Worm (Caenorhabditis elegans) whole organism, L2 larva: Measurements from ENCODE around the gene lpr-4.
A peak's percentile ranks its signal among the peaks of the same experiment; 100 is the strongest.

Experiments used
- C34F6.9 ChIP-seq: fragments of 150-350 bp; optimal IDR thresholded peaks from 2 replicates; lab custom pipeline; 2014; ENCODE audit warnings: missing biosample characterization, missing genetic modification characterization
- F13H6.1 ChIP-seq: sonication (generic microtip); optimal IDR thresholded peaks from 2 replicates; lab custom pipeline; 2016; ENCODE audit warnings: missing genetic modification characterization, missing compliant biosample characterization
- R02D3.7 ChIP-seq: fragments of 150-350 bp; optimal IDR thresholded peaks from 2 replicates; lab custom pipeline; 2014; ENCODE audit warnings: missing biosample characterization, missing genetic modification characterization
- Y55F3AM.14 ChIP-seq: fragments of 200-800 bp; sonication (Bioruptor generic); optimal IDR thresholded peaks from 2 replicates; lab custom pipeline; 2018; ENCODE audit warnings: mild to moderate bottlenecking, missing genetic modification characterization, missing compliant biosample characterization
- alr-1 ChIP-seq: fragments of 150-350 bp; optimal IDR thresholded peaks from 2 replicates; lab custom pipeline; 2014; ENCODE audit warnings: missing biosample characterization, missing genetic modification characterization
- aly-2 ChIP-seq: fragments of 150-350 bp; optimal IDR thresholded peaks from 2 replicates; lab custom pipeline; 2014; ENCODE audit warnings: missing biosample characterization, missing genetic modification characterization
- ama-1 ChIP-seq: fragments of 150-350 bp; optimal IDR thresholded peaks from 2 replicates; lab custom pipeline; 2018; ENCODE audit warnings: inconsistent platforms
- blmp-1 ChIP-seq: sonication (generic microtip); optimal IDR thresholded peaks from 2 replicates; lab custom pipeline; 2017; ENCODE audit warnings: missing genetic modification characterization, mild to moderate bottlenecking, missing compliant biosample characterization, antibody characterized with exemption, moderate library complexity; ENCODE audit not compliant: insufficient read depth
- ceh-16 ChIP-seq: fragments of 150-350 bp; optimal IDR thresholded peaks from 2 replicates; lab custom pipeline; 2014; ENCODE audit warnings: missing biosample characterization, missing genetic modification characterization
- ceh-82 ChIP-seq: fragments of 150-350 bp; optimal IDR thresholded peaks from 2 replicates; lab custom pipeline; 2014; ENCODE audit warnings: missing biosample characterization, missing genetic modification characterization
- crh-2 ChIP-seq: sonication (generic microtip); optimal IDR thresholded peaks from 2 replicates; lab custom pipeline; 2017; ENCODE audit warnings: missing biosample characterization, missing genetic modification characterization
- dmd-4 ChIP-seq: sonication (generic microtip); optimal IDR thresholded peaks from 2 replicates; lab custom pipeline; 2017; ENCODE audit warnings: missing biosample characterization, missing genetic modification characterization
- egl-27 ChIP-seq: sonication (generic microtip); optimal IDR thresholded peaks from 3 replicates; lab custom pipeline; 2017; ENCODE audit warnings: missing biosample characterization, missing genetic modification reagents, missing genetic modification characterization
- elt-1 ChIP-seq: fragments of 150-350 bp; optimal IDR thresholded peaks from 2 replicates; lab custom pipeline; 2014; ENCODE audit warnings: missing biosample characterization, missing genetic modification characterization
- elt-3 ChIP-seq: sonication (generic microtip); optimal IDR thresholded peaks from 2 replicates; lab custom pipeline; 2017; ENCODE audit warnings: missing biosample characterization, missing genetic modification characterization
- fos-1 ChIP-seq: fragments of 150-350 bp; optimal IDR thresholded peaks from 2 replicates; lab custom pipeline; 2014; ENCODE audit warnings: missing biosample characterization, missing genetic modification characterization
- gmeb-1 ChIP-seq: fragments of 150-350 bp; optimal IDR thresholded peaks from 2 replicates; lab custom pipeline; 2014; ENCODE audit warnings: missing biosample characterization, missing genetic modification characterization
- lin-11 ChIP-seq: fragments of 150-350 bp; sonication (generic microtip); optimal IDR thresholded peaks from 2 replicates; lab custom pipeline; 2014; ENCODE audit warnings: missing biosample characterization, missing genetic modification characterization, inconsistent platforms, mixed read lengths
- lin-13 ChIP-seq: fragments of 150-350 bp; optimal IDR thresholded peaks from 2 replicates; lab custom pipeline; 2014; ENCODE audit warnings: missing biosample characterization, missing genetic modification reagents, missing genetic modification characterization
- lin-39 ChIP-seq: fragments of 150-350 bp; optimal IDR thresholded peaks from 2 replicates; lab custom pipeline; 2014; ENCODE audit warnings: missing biosample characterization, missing genetic modification reagents, missing genetic modification characterization
- lsy-2 ChIP-seq, 2 experiments: fragments of 150-350 bp in 1 of 2; sonication (generic microtip) in 1 of 2; optimal IDR thresholded peaks; 2 replicates each; lab custom pipeline; 2014 to 2017; ENCODE audit warnings: missing biosample characterization in 2 of 2, missing genetic modification characterization in 2 of 2
- mab-5 ChIP-seq: fragments of 150-350 bp; optimal IDR thresholded peaks from 2 replicates; lab custom pipeline; 2014; ENCODE audit warnings: missing biosample characterization, missing genetic modification characterization
- mdl-1 ChIP-seq, 2 experiments: fragments of 150-350 bp in 1 of 2; sonication (generic microtip) in 1 of 2; optimal IDR thresholded peaks; 2 replicates each; lab custom pipeline; 2017; ENCODE audit warnings: missing biosample characterization in 2 of 2, missing genetic modification characterization in 2 of 2
- nhr-11 ChIP-seq: fragments of 150-350 bp; optimal IDR thresholded peaks from 2 replicates; lab custom pipeline; 2014; ENCODE audit warnings: missing biosample characterization, missing genetic modification characterization
- nhr-21 ChIP-seq: fragments of 150-350 bp; optimal IDR thresholded peaks from 2 replicates; lab custom pipeline; 2014; ENCODE audit warnings: missing biosample characterization, missing genetic modification characterization
- nhr-23 ChIP-seq: fragments of 150-350 bp; optimal IDR thresholded peaks from 2 replicates; lab custom pipeline; 2014; ENCODE audit warnings: missing biosample characterization, missing genetic modification reagents, missing genetic modification characterization
- nhr-237 ChIP-seq: fragments of 150-350 bp; optimal IDR thresholded peaks from 2 replicates; lab custom pipeline; 2014; ENCODE audit warnings: missing biosample characterization, missing genetic modification characterization
- nhr-25 ChIP-seq: fragments of 150-350 bp; sonication (generic microtip); optimal IDR thresholded peaks from 3 replicates; lab custom pipeline; 2014; ENCODE audit warnings: missing biosample characterization, missing genetic modification characterization
- nhr-6 ChIP-seq: fragments of 150-350 bp; optimal IDR thresholded peaks from 2 replicates; lab custom pipeline; 2014; ENCODE audit warnings: missing biosample characterization, missing genetic modification characterization
- nhr-77 ChIP-seq: fragments of 150-350 bp; optimal IDR thresholded peaks from 2 replicates; lab custom pipeline; 2014; ENCODE audit warnings: missing biosample characterization, missing genetic modification characterization
- skn-1 ChIP-seq: sonication (generic microtip); optimal IDR thresholded peaks from 2 replicates; lab custom pipeline; 2017; ENCODE audit warnings: missing biosample characterization, missing genetic modification characterization
- sma-3 ChIP-seq: sonication (generic microtip); optimal IDR thresholded peaks from 2 replicates; lab custom pipeline; 2016; ENCODE audit warnings: missing genetic modification reagents, missing genetic modification characterization, missing compliant biosample characterization
- sma-9 ChIP-seq, 2 experiments: fragments of 150-350 bp in 1 of 2; sonication (generic microtip) in 1 of 2; optimal IDR thresholded peaks; 2 replicates each; lab custom pipeline; 2014 to 2016; ENCODE audit warnings: missing genetic modification characterization in 2 of 2, mild to moderate bottlenecking in 1 of 2, missing biosample characterization in 1 of 2, missing compliant biosample characterization in 1 of 2, missing genetic modification reagents in 1 of 2, moderate library complexity in 1 of 2
- snpc-4 ChIP-seq: fragments of 150-350 bp; optimal IDR thresholded peaks from 2 replicates; lab custom pipeline; 2014; ENCODE audit warnings: missing biosample characterization, missing genetic modification characterization
- unc-39 ChIP-seq: fragments of 150-350 bp; optimal IDR thresholded peaks from 2 replicates; lab custom pipeline; 2014; ENCODE audit warnings: missing biosample characterization, missing genetic modification characterization
- unc-62 ChIP-seq: fragments of 150-350 bp; optimal IDR thresholded peaks from 2 replicates; lab custom pipeline; 2014; ENCODE audit warnings: missing biosample characterization, missing genetic modification reagents, missing genetic modification characterization
- zag-1 ChIP-seq: fragments of 150-350 bp; optimal IDR thresholded peaks from 2 replicates; lab custom pipeline; 2014; ENCODE audit warnings: missing biosample characterization, missing genetic modification characterization
- ztf-1 ChIP-seq: fragments of 200-800 bp; sonication (Bioruptor generic); conservative IDR thresholded peaks from 2 replicates; pipeline ENCODE4 v1.3.6; 2022; ENCODE audit warnings: missing genetic modification characterization, missing compliant biosample characterization
- ztf-11 ChIP-seq: sonication (generic microtip); optimal IDR thresholded peaks from 2 replicates; lab custom pipeline; 2017; ENCODE audit warnings: missing biosample characterization, missing genetic modification characterization

lpr-4 gene

ce11 chrX:11047183-11047582 lies 17.7 kb upstream of the lpr-4 start, which contains the start of gene clc-1:
TSS of gene clc-1 (plus strand) at chrX:11047446.
- peak; percentile 98 for TF ChIP-seq fos-1 (tag; lab: Kevin White, UChicago)
- TF ChIP-seq C34F6.9 (tag; lab: Kevin White, UChicago): no peak
- TF ChIP-seq F13H6.1 (tag; lab: Kevin White, UChicago): peak; percentile 38
- TF ChIP-seq crh-2: peak; percentile 84
- TF ChIP-seq nhr-77 (tag; lab: Kevin White, UChicago): no peak
- no peak for TF ChIP-seq zag-1 (tag; lab: Kevin White, UChicago)
- TF ChIP-seq nhr-21 (tag; lab: Kevin White, UChicago): no peak
- peak; percentile 44 for TF ChIP-seq gmeb-1 (tag; lab: Kevin White, UChicago)
- no peak for TF ChIP-seq ztf-1
- TF ChIP-seq sma-9 (GFP tag; optimal IDR thresholded peaks at IDR 0.05; lab: Kevin White, UChicago): peak; percentile 50
- TF ChIP-seq sma-9 (tag; optimal IDR thresholded peaks at IDR 0.05; lab: Kevin White, UChicago): no peak

DNA sequence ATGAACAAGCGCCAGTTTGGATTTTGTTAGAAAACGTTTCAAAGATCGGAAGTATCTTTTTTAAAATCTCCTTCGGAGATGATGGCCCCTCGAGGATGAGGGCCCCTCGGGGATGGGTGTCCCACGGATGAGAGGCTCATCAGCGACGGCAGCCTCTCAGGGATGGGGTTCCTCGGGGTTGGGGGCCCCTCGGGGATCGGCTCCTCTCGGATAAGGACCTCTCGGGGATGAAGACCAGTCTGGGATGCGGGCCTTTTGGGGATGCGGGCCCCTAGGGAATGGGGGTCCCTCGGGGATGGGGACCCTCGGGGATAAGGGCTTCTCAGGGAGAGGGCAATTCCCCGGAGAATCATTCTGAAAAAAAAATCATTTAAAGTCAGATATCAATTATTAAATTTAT lies 14.6 kb upstream of the lpr-4 start:
- TF ChIP-seq ceh-82 (tag; lab: Kevin White, UChicago): no peak
- no peak for TF ChIP-seq mab-5
- TF ChIP-seq nhr-25 (tag; lab: Kevin White, UChicago): no peak
- TF ChIP-seq skn-1 (tag; lab: Kevin White, UChicago): no peak
- no peak for TF ChIP-seq Y55F3AM.14 (GFP tag; lab: Kevin White, UChicago)
- TF ChIP-seq lin-39 (tag; lab: Kevin White, UChicago): no peak
- TF ChIP-seq nhr-237 (tag; lab: Kevin White, UChicago): no peak
- TF ChIP-seq ceh-16 (tag; lab: Kevin White, UChicago): no peak
- no peak for TF ChIP-seq nhr-11 (tag; lab: Kevin White, UChicago)

ce11 chrX:11053615-11054014 lies 11.3 kb upstream of the lpr-4 start, which contains the start of gene C09F12.2:
TSS of gene C09F12.2 (plus strand) at chrX:11053915.
- no peak for TF ChIP-seq dmd-4 (tag; lab: Kevin White, UChicago)
- no peak for TF ChIP-seq nhr-6 (tag; lab: Kevin White, UChicago)
- no peak for TF ChIP-seq zag-1 (tag; lab: Kevin White, UChicago)
- no peak for TF ChIP-seq unc-39 (tag; lab: Kevin White, UChicago)
- no peak for TF ChIP-seq nhr-237 (tag; lab: Kevin White, UChicago)
- TF ChIP-seq nhr-25 (tag; lab: Kevin White, UChicago): no peak
- no peak for TF ChIP-seq unc-62
- no peak for TF ChIP-seq elt-3 (tag; lab: Kevin White, UChicago)
- TF ChIP-seq skn-1 (tag; lab: Kevin White, UChicago): no peak
- no peak for TF ChIP-seq lin-13 (GFP tag; lab: Kevin White, UChicago)
- TF ChIP-seq C34F6.9 (tag; lab: Kevin White, UChicago): no peak
- TF ChIP-seq ceh-82 (tag; lab: Kevin White, UChicago): no peak
- TF ChIP-seq ama-1 (lab: Kevin White, UChicago): no peak
- TF ChIP-seq aly-2: no peak
- TF ChIP-seq ceh-16 (tag; lab: Kevin White, UChicago): no peak
- TF ChIP-seq nhr-77 (tag; lab: Kevin White, UChicago): no peak

ce11 chrX:11057028-11057427 lies 7.9 kb upstream of the lpr-4 start, which contains the start of gene lpr-3:
TSS of gene lpr-3 (plus strand) at chrX:11057401.
- no peak for TF ChIP-seq unc-39 (tag; lab: Kevin White, UChicago)
- TF ChIP-seq F13H6.1 (tag; lab: Kevin White, UChicago): no peak
- TF ChIP-seq ztf-11 (tag; lab: Kevin White, UChicago): no peak
- TF ChIP-seq alr-1 (tag; lab: Kevin White, UChicago): no peak
- peak; percentile 40 for TF ChIP-seq egl-27 (tag; lab: Kevin White, UChicago)
- no peak for TF ChIP-seq nhr-6 (tag; lab: Kevin White, UChicago)
- no peak for TF ChIP-seq nhr-11 (tag; lab: Kevin White, UChicago)
- TF ChIP-seq unc-62: no peak
- peak; percentile 28 for TF ChIP-seq nhr-25 (tag; lab: Kevin White, UChicago)
- no peak for TF ChIP-seq lin-11 (tag; lab: Kevin White, UChicago)
- TF ChIP-seq lin-39 (tag; lab: Kevin White, UChicago): no peak
- TF ChIP-seq ama-1 (lab: Kevin White, UChicago): no peak
- peak; percentile 82 for TF ChIP-seq nhr-21 (tag; lab: Kevin White, UChicago)
- no peak for TF ChIP-seq snpc-4
- peak; percentile 79 for TF ChIP-seq blmp-1
- no peak for TF ChIP-seq Y55F3AM.14 (GFP tag; lab: Kevin White, UChicago)
- TF ChIP-seq sma-9 (GFP tag; optimal IDR thresholded peaks at IDR 0.05; lab: Kevin White, UChicago): no peak
- no peak for TF ChIP-seq sma-9 (tag; optimal IDR thresholded peaks at IDR 0.05; lab: Kevin White, UChicago)
- TF ChIP-seq dmd-4 (tag; lab: Kevin White, UChicago): no peak
- TF ChIP-seq lsy-2 (tag; optimal IDR thresholded peaks at IDR 0.05; lab: Kevin White, UChicago): peak in 1 of 2 experiments; percentile 36
- no peak for TF ChIP-seq elt-3 (tag; lab: Kevin White, UChicago)
- TF ChIP-seq elt-1 (tag; lab: Kevin White, UChicago): peak; percentile 62
- no peak for TF ChIP-seq gmeb-1 (tag; lab: Kevin White, UChicago)
- no peak for TF ChIP-seq aly-2
- TF ChIP-seq ceh-16 (tag; lab: Kevin White, UChicago): peak; percentile 52
- TF ChIP-seq nhr-23 (tag; lab: Kevin White, UChicago): no peak
- no peak for TF ChIP-seq mdl-1 (tag; optimal IDR thresholded peaks at IDR 0.05; lab: Kevin White, UChicago)
- no peak for TF ChIP-seq crh-2
- no peak for TF ChIP-seq R02D3.7 (tag; lab: Kevin White, UChicago)
- peak; percentile 45 for TF ChIP-seq fos-1 (tag; lab: Kevin White, UChicago)
- TF ChIP-seq sma-3: peak; percentile 48
